Worm (Caenorhabditis elegans) whole organism, early embryonic: Measurements from ENCODE around the gene drap-1.

Source experiments
- B0310.2 ChIP-seq: sonication (generic microtip); optimal IDR thresholded peaks from 2 replicates; lab custom pipeline; 2016; ENCODE audit warnings: mild to moderate bottlenecking, missing genetic modification characterization, missing compliant biosample characterization
- F13C5.2 ChIP-seq: sonication (generic microtip); optimal IDR thresholded peaks from 2 replicates; lab custom pipeline; 2017; ENCODE audit warnings: mild to moderate bottlenecking, missing genetic modification characterization, inconsistent platforms, missing compliant biosample characterization
- aly-1 ChIP-seq: sonication (generic microtip); optimal IDR thresholded peaks from 2 replicates; lab custom pipeline; 2016; ENCODE audit warnings: missing genetic modification characterization, missing compliant biosample characterization
- ama-1 ChIP-seq: fragments of 150-350 bp; optimal IDR thresholded peaks from 2 replicates; lab custom pipeline; 2014
- ceh-13 ChIP-seq: fragments of 200-800 bp; sonication (Bioruptor generic); optimal IDR thresholded peaks from 2 replicates; lab custom pipeline; 2018; ENCODE audit warnings: mild to moderate bottlenecking, missing genetic modification characterization, missing compliant biosample characterization
- ceh-36 ChIP-seq: sonication (generic microtip); optimal IDR thresholded peaks from 2 replicates; lab custom pipeline; 2016; ENCODE audit warnings: missing genetic modification characterization, inconsistent platforms, missing compliant biosample characterization
- ets-7 ChIP-seq: sonication (generic microtip); optimal IDR thresholded peaks from 2 replicates; lab custom pipeline; 2016; ENCODE audit warnings: missing genotype, missing genetic modification characterization, missing compliant biosample characterization
- flt-1 ChIP-seq: fragments of 200-800 bp; sonication (Bioruptor generic); IDR thresholded peaks from 2 replicates; pipeline ENCODE4 v1.3.6; 2022; ENCODE audit warnings: missing genetic modification characterization, missing compliant biosample characterization
- hmbx-1 ChIP-seq: sonication (generic microtip); optimal IDR thresholded peaks from 2 replicates; lab custom pipeline; 2016; ENCODE audit warnings: mild to moderate bottlenecking, missing genetic modification characterization, missing compliant biosample characterization
- hmg-4 ChIP-seq: fragments of 200-800 bp; sonication (Bioruptor generic); optimal IDR thresholded peaks from 2 replicates; lab custom pipeline; 2018; ENCODE audit warnings: mild to moderate bottlenecking, missing genetic modification characterization, missing compliant biosample characterization
- hnd-1 ChIP-seq: sonication (generic microtip); optimal IDR thresholded peaks from 2 replicates; lab custom pipeline; 2016; ENCODE audit warnings: missing genetic modification characterization, missing compliant biosample characterization
- pes-1 ChIP-seq: fragments of 200-800 bp; sonication (Bioruptor generic); IDR thresholded peaks from 2 replicates; pipeline ENCODE4 v1.3.6; 2022; ENCODE audit warnings: missing genetic modification reagents, missing genetic modification characterization, missing compliant biosample characterization
- scrt-1 ChIP-seq: fragments of 200-800 bp; sonication (Bioruptor generic); IDR thresholded peaks from 2 replicates; pipeline ENCODE4 v1.3.6; 2022; ENCODE audit warnings: missing genetic modification characterization, missing compliant biosample characterization
- sea-1 ChIP-seq: fragments of 200-800 bp; sonication (Bioruptor generic); conservative IDR thresholded peaks from 2 replicates; pipeline ENCODE4 v1.3.6; 2022; ENCODE audit warnings: missing genetic modification characterization, missing compliant biosample characterization
- tbx-11 ChIP-seq: fragments of 200-800 bp; sonication (Bioruptor generic); IDR thresholded peaks from 2 replicates; pipeline ENCODE4 v1.3.6; 2022; ENCODE audit warnings: missing genetic modification characterization, missing compliant biosample characterization
- tbx-37 ChIP-seq: fragments of 200-800 bp; sonication (Bioruptor generic); conservative IDR thresholded peaks from 2 replicates; pipeline ENCODE4 v1.3.6; 2022; ENCODE audit warnings: missing genetic modification reagents, missing genetic modification characterization, missing compliant biosample characterization
- tra-4 ChIP-seq: sonication (generic microtip); optimal IDR thresholded peaks from 2 replicates; lab custom pipeline; 2017; ENCODE audit warnings: missing genetic modification characterization, missing compliant biosample characterization

Gene drap-1

DNA sequence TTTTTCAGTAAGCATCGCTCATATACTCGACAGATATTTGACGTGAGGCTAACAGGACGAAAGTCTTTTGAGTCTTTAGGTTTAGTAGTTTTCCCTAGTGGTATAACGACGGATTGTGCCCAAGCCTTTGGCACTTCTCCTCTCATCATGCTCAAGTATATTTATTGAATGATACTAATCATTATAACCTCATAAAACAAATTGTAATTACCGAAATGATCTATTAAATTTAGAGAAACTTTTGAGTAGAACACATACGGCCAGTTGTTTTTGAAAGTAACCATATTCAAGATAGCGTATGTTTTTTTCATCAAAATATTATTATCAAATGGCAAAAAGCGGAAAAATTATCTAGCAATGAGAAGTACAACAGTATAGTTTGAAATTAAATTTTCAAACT, 41.4 kb downstream of the drap-1 start:
- TF ChIP-seq flt-1 (GFP tag; lab: Robert Waterston, UW) (no peak), ceh-36 (no peak), ceh-13 (GFP tag; lab: Kevin White, UChicago) (no peak), hmbx-1 (tag; lab: Kevin White, UChicago) (no peak), pes-1 (GFP tag; lab: Robert Waterston, UW) (no peak), hmg-4 (GFP tag; lab: Kevin White, UChicago) (no peak), tbx-11 (GFP tag; lab: Robert Waterston, UW) (no peak), F13C5.2 (tag; lab: Kevin White, UChicago) (no peak), ama-1 (lab: Kevin White, UChicago) (no peak), B0310.2 (no peak)

- TF ChIP-seq scrt-1 (no peak), ceh-13 (GFP tag; lab: Kevin White, UChicago) (no peak), B0310.2 (no peak)
These were observed 42.1 kb downstream of the drap-1 start, which contains the start of gene F46B6.2 for ce11 chrV:9771970-9772369. Gene F46B6.2, plus strand, starts transcription at chrV:9772285.

DNA sequence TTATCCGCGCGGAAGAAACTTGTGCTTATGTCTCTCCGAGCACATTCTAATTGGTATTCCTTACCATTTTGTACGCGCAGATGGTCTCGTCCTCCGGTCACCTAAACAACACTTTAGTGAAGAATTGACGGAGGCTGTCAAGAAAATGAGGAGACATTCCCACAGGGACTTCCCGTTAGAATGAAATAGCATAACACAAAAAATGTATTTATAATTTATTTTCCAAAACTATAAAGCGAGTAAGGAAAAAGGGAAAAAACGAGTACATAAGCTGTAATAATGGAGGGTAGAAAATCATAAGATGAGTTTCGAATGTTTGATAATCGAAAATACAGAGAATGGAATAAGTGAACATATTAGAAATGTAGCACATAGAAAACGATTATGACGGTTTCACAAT, 45.8 kb downstream of the drap-1 start, which contains the start of gene F46B6.12:
Gene F46B6.12, minus strand, starts transcription at position 101 of the 400 bp plus-strand sequence.
- TF ChIP-seq ets-7 (tag; lab: Kevin White, UChicago) (no peak), F13C5.2 (tag; lab: Kevin White, UChicago) (no peak)

ce11 chrV:9777645-9778044, 47.7 kb downstream of the drap-1 start, which contains the start of gene smg-4:
Gene smg-4, minus strand, starts transcription at chrV:9777745.
- TF ChIP-seq tbx-11 (GFP tag; lab: Robert Waterston, UW) (no peak), hnd-1 (no peak), hmg-4 (GFP tag; lab: Kevin White, UChicago) (no peak), ets-7 (tag; lab: Kevin White, UChicago) (no peak)

- no peak for TF ChIP-seq F13C5.2 (tag; lab: Kevin White, UChicago)
- TF ChIP-seq aly-1: no peak
- no peak for TF ChIP-seq ets-7 (tag; lab: Kevin White, UChicago)
- no peak for TF ChIP-seq ceh-36
- TF ChIP-seq tra-4 (tag; lab: Kevin White, UChicago): no peak
- TF ChIP-seq ama-1 (lab: Kevin White, UChicago): no peak
- TF ChIP-seq sea-1 (GFP tag; lab: Robert Waterston, UW): no peak
- no peak for TF ChIP-seq flt-1 (GFP tag; lab: Robert Waterston, UW)
- TF ChIP-seq B0310.2: no peak
- TF ChIP-seq scrt-1: no peak
- TF ChIP-seq tbx-11 (GFP tag; lab: Robert Waterston, UW): no peak
- TF ChIP-seq tbx-37 (GFP tag; lab: Robert Waterston, UW): no peak
These were observed 49.5 kb downstream of the drap-1 start, which contains the start of gene F46B6.4 for ce11 chrV:9779418-9779817. Gene F46B6.4, minus strand, starts transcription at chrV:9779518.

DNA sequence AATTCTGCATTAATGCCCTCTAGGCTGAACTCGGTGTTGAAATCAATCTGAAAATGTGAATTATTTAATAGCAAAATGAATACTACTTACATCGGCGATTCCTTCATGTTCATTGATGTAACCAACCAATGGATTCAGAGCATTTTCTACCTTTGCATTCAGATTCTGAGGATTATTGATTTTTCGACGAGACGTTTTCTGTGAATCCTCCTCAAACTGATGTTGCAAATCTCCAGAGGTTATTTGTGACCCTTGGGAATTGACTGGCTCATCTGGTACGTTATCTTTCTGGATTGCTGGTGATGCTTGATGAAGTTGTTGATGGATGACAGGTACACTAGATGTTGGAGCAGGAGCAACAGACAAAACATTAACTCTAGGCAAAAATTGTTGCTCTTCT, 52.1 kb downstream of the drap-1 start:
- no peak for TF ChIP-seq tbx-37 (GFP tag; lab: Robert Waterston, UW)

DNA sequence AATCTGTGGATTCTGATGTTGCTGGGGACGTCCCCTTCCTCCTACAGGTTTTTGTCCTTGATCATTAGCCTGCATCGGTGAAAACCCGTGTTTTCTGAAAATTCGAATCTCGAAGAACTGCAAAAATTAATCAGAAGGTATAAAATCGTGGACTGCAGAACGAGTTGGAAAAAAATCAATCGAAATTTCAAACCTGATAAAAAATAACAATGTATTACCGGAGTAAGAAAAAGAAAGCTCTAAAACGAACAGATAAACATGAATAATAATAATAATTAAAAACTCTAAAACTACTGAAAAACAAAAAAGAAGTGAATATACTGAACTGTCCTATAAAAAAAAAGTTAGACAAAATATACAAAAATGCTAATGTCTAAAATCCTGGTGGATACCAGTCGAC, 53.1 kb downstream of the drap-1 start, which contains the start of gene F46B6.5:
Gene F46B6.5, minus strand, starts transcription at position 101 of the 400 bp plus-strand sequence.
- TF ChIP-seq sea-1 (GFP tag; lab: Robert Waterston, UW) (no peak), F13C5.2 (tag; lab: Kevin White, UChicago) (no peak), ceh-36 (no peak), aly-1 (no peak), ets-7 (tag; lab: Kevin White, UChicago) (no peak), scrt-1 (no peak), ceh-13 (GFP tag; lab: Kevin White, UChicago) (no peak), tbx-11 (GFP tag; lab: Robert Waterston, UW) (no peak), hmbx-1 (tag; lab: Kevin White, UChicago) (no peak), ama-1 (lab: Kevin White, UChicago) (no peak), B0310.2 (no peak), hnd-1 (no peak), hmg-4 (GFP tag; lab: Kevin White, UChicago) (no peak)
